Fruit fly (Drosophila melanogaster): ENCODE data around the gene CD98hc.

The CD98hc gene

DNA sequence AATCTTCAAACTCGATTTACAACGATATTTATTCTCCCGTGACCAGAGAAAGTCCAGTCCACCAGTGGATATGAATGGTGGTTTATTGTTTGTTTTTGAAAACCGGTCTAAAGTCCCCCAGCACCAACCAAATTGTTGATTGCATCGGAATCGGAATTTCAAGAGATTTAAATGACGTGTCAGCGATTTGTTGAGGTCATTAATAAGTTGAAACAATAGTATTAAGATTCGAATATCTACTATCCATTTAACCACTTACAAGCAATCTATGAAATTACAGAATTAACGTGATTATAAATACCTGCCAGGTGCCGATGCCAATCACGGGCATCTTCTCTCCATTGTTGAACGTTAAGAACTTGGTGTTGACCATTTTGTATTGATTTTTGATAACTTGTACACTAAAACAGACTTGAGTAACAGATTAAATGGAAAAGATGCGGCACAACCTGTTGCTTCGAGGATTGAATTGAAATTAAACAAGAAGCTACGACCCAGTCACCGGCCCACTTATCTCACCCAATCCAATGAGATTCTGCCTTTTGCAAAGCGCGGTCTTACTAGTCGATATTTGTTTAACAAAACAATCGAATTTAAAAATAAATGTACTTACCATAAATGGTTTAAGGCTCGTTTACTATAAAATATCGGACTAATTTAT lies 29.5 kb upstream of the CD98hc start, which contains the start of gene CG2767 (continued):
- no peak for TF ChIP-seq CG7271 (tag; optimal IDR thresholded peaks at IDR 0.05)
- TF ChIP-seq fd102C (GFP tag; optimal IDR thresholded peaks at IDR 0.05) = no peak
- no peak for TF ChIP-seq Asciz (GFP tag; optimal IDR thresholded peaks at IDR 0.05)
- TF ChIP-seq CG11456 (GFP tag; IDR thresholded peaks at IDR 0.05) = no peak
- TF ChIP-seq shn (GFP tag; optimal IDR thresholded peaks at IDR 0.05) = no peak
- peak; percentile 32; the same call in 1 of the 3 replicates for TF ChIP-seq CG34422 (GFP tag; IDR thresholded peaks at IDR 0.05)
- peak; percentile 77 for TF ChIP-seq nom (GFP tag; optimal IDR thresholded peaks at IDR 0.05)
- no peak for TF ChIP-seq CG7839 (tag; optimal IDR thresholded peaks at IDR 0.05)
- TF ChIP-seq CG10543 (GFP tag; optimal IDR thresholded peaks at IDR 0.05) = no peak
- no peak; the same call in 2 of the 3 replicates for TF ChIP-seq CG34224 (GFP tag; IDR thresholded peaks at IDR 0.05; ENCODE audit: partially characterized antibody)
- TF ChIP-seq CG2678 (tag; optimal IDR thresholded peaks at IDR 0.05) = no peak
- no peak for TF ChIP-seq her (GFP tag; optimal IDR thresholded peaks at IDR 0.05)
- TF ChIP-seq inv (GFP tag; IDR thresholded peaks at IDR 0.05; ENCODE audit: partially characterized antibody) = no peak
- no peak for TF ChIP-seq Neu2 (GFP tag; optimal IDR thresholded peaks at IDR 0.05; ENCODE audit: borderline replicate concordance)
- no peak for TF ChIP-seq CG3163 (GFP tag; optimal IDR thresholded peaks at IDR 0.05)
- TF ChIP-seq Rx (GFP tag; IDR thresholded peaks at IDR 0.05) = no peak
- TF ChIP-seq sisA (GFP tag; IDR thresholded peaks at IDR 0.05) = no peak
- no peak for TF ChIP-seq ato (GFP tag; IDR thresholded peaks at IDR 0.05; ENCODE audit: partially characterized antibody)
- no peak for TF ChIP-seq CG12104 (GFP tag; optimal IDR thresholded peaks at IDR 0.05)
- no peak for TF ChIP-seq NK7.1 (GFP tag; optimal IDR thresholded peaks at IDR 0.05)
- peak; percentile 85 for TF ChIP-seq scrt (GFP tag; optimal IDR thresholded peaks at IDR 0.05)
- no peak for TF ChIP-seq CHES-1-like (GFP tag; optimal IDR thresholded peaks at IDR 0.05)
- TF ChIP-seq Atf6 (GFP tag; IDR thresholded peaks at IDR 0.05) = no peak
- TF ChIP-seq CG16815 (GFP tag; optimal IDR thresholded peaks at IDR 0.05) = no peak
- no peak for TF ChIP-seq lola (GFP tag; optimal IDR thresholded peaks at IDR 0.05)
- TF ChIP-seq Pdp1 (GFP tag; optimal IDR thresholded peaks at IDR 0.05) = peak in 1 of 2 experiments; percentile 53
- no peak for TF ChIP-seq TFAM (GFP tag; optimal IDR thresholded peaks at IDR 0.05)
- TF ChIP-seq CoRest (tag; optimal IDR thresholded peaks at IDR 0.05) = no peak
- peak; percentile 59 for TF ChIP-seq chn (GFP tag; optimal IDR thresholded peaks at IDR 0.05)
- no peak for TF ChIP-seq CG17359 (tag; optimal IDR thresholded peaks at IDR 0.05)
- TF ChIP-seq CG34376 (GFP tag; optimal IDR thresholded peaks at IDR 0.05) = peak; percentile 8
- no peak for TF ChIP-seq hkb (optimal IDR thresholded peaks at IDR 0.05)
- no peak for TF ChIP-seq hkb (GFP tag; IDR thresholded peaks at IDR 0.05)
- TF ChIP-seq CG18262 (tag; optimal IDR thresholded peaks at IDR 0.05) = no peak
- no peak for TF ChIP-seq ham (GFP tag; IDR thresholded peaks at IDR 0.05)
- TF ChIP-seq Bgb (GFP tag; IDR thresholded peaks at IDR 0.05; ENCODE audit: partially characterized antibody) = peak; percentile 11; the same call in 1 of the 2 replicates
- no peak for TF ChIP-seq CG2889 (GFP tag; IDR thresholded peaks at IDR 0.05)
- no peak for TF ChIP-seq CG43689 (GFP tag; IDR thresholded peaks at IDR 0.05)
- no peak for TF ChIP-seq CG13296 (GFP tag; optimal IDR thresholded peaks at IDR 0.05)
- TF ChIP-seq Dll (GFP tag; IDR thresholded peaks at IDR 0.05; ENCODE audit: partially characterized antibody) = 0 out of 4 replicates have a peak, but pooled peaks have one; percentile 24
- no peak for TF ChIP-seq Deaf1 (tag; optimal IDR thresholded peaks at IDR 0.05)
- TF ChIP-seq HLH3B (GFP tag; IDR thresholded peaks at IDR 0.05) = no peak
- TF ChIP-seq tio (GFP tag; optimal IDR thresholded peaks at IDR 0.05) = no peak
- peak; percentile 10; the same call in 1 of the 2 replicates for TF ChIP-seq amos (GFP tag; IDR thresholded peaks at IDR 0.05; ENCODE audit: partially characterized antibody)
- no peak for TF ChIP-seq usp (GFP tag; optimal IDR thresholded peaks at IDR 0.05)
- no peak for TF ChIP-seq fd3F (GFP tag; optimal IDR thresholded peaks at IDR 0.05)
- no peak for TF ChIP-seq CG32772 (GFP tag; IDR thresholded peaks at IDR 0.05)
- no peak for TF ChIP-seq CG2202 (tag; optimal IDR thresholded peaks at IDR 0.05)
- no peak for TF ChIP-seq hbn (GFP tag; IDR thresholded peaks at IDR 0.05; ENCODE audit: partially characterized antibody)
